Worm (Caenorhabditis elegans) whole organism, L1 larva: ENCODE measurements around the gene gst-33.

Experiments used
- aly-2 ChIP-seq: fragments of 150-350 bp; optimal IDR thresholded peaks from 2 replicates; lab custom pipeline; 2014; ENCODE audit warnings: missing biosample characterization, missing genetic modification characterization
- ama-1 ChIP-seq: fragments of 150-350 bp; optimal IDR thresholded peaks from 2 replicates; lab custom pipeline; 2014
- elt-2 ChIP-seq: sonication (generic microtip); optimal IDR thresholded peaks from 2 replicates; lab custom pipeline; 2016; ENCODE audit warnings: missing genetic modification characterization, mild to moderate bottlenecking, inconsistent platforms, missing compliant biosample characterization, missing genetic modification reagents
- fkh-10 ChIP-seq: sonication (generic microtip); optimal IDR thresholded peaks from 2 replicates; lab custom pipeline; 2017; ENCODE audit warnings: missing biosample characterization, missing genetic modification reagents, missing genetic modification characterization
- nhr-11 ChIP-seq: fragments of 150-350 bp; optimal IDR thresholded peaks from 2 replicates; lab custom pipeline; 2014; ENCODE audit warnings: missing biosample characterization, missing genetic modification characterization
- nhr-12 ChIP-seq: sonication (generic microtip); optimal IDR thresholded peaks from 2 replicates; lab custom pipeline; 2017; ENCODE audit warnings: missing biosample characterization, missing genetic modification characterization
- nhr-19 ChIP-seq: fragments of 200-800 bp; sonication (Bioruptor generic); conservative IDR thresholded peaks from 2 replicates; pipeline ENCODE4 v1.3.6; 2022; ENCODE audit warnings: missing genetic modification characterization, missing compliant biosample characterization
- nhr-28 ChIP-seq: fragments of 150-350 bp; optimal IDR thresholded peaks from 2 replicates; lab custom pipeline; 2014; ENCODE audit warnings: missing biosample characterization, missing genetic modification characterization
- nhr-90 ChIP-seq: sonication (generic microtip); optimal IDR thresholded peaks from 2 replicates; lab custom pipeline; 2016; ENCODE audit warnings: mild to moderate bottlenecking, missing genetic modification characterization, missing compliant biosample characterization; ENCODE audit not compliant: poor library complexity
- zag-1 ChIP-seq: fragments of 150-350 bp; optimal IDR thresholded peaks from 2 replicates; lab custom pipeline; 2014; ENCODE audit warnings: missing biosample characterization, missing genetic modification characterization
- ztf-11 ChIP-seq, 2 experiments: sonication (generic microtip); optimal IDR thresholded peaks; 2 replicates each; lab custom pipeline; 2016 to 2017; ENCODE audit warnings: missing genetic modification characterization in 2 of 2, missing biosample characterization in 1 of 2, missing compliant biosample characterization in 1 of 2

- TF ChIP-seq fkh-10 (no peak), nhr-12 (no peak), ama-1 (lab: Kevin White, UChicago) (no peak), nhr-19 (GFP tag; lab: Robert Waterston, UW) (no peak), nhr-11 (tag; lab: Kevin White, UChicago) (no peak), zag-1 (tag; lab: Kevin White, UChicago) (no peak), ztf-11 (tag; optimal IDR thresholded peaks at IDR 0.05; lab: Kevin White, UChicago) (no peak), elt-2 (peak; percentile 91), aly-2 (no peak), nhr-28 (tag; lab: Kevin White, UChicago) (no peak), nhr-90 (tag; lab: Kevin White, UChicago) (peak; percentile 28)
Measured at ce11 chrV:3505745-3506144, 37.4 kb upstream of the gst-33 start.
